Fruit fly (Drosophila melanogaster): ENCODE measurements around the gene dop.

- TF ChIP-seq run (tag; optimal IDR thresholded peaks at IDR 0.05): no peak
- TF ChIP-seq CG10543 (GFP tag; optimal IDR thresholded peaks at IDR 0.05): no peak
These were observed 21.1 kb upstream of the dop start for dm6 chr3L:15544455-15545415.

Data from whole organism, embryonic.